Fruit fly (Drosophila melanogaster) Kc167 (cell line): Measurements from ENCODE around the gene CG33689.

Experiments
- Myc ChIP-seq: fragments of >200 bp; optimal IDR thresholded peaks from 2 replicates; lab custom pipeline; 2017; ENCODE audit warnings: missing external identifiers
- Sin3A ChIP-seq: fragments of >200 bp; optimal IDR thresholded peaks from 2 replicates; lab custom pipeline; 2018; ENCODE audit warnings: missing external identifiers
- h ChIP-seq: fragments of >200 bp; optimal IDR thresholded peaks from 3 replicates; lab custom pipeline; 2018; ENCODE audit warnings: missing external identifiers
- insv ChIP-seq: fragments of >200 bp; optimal IDR thresholded peaks from 3 replicates; lab custom pipeline; 2018; ENCODE audit warnings: missing external identifiers
- psq ChIP-seq: fragments of >200 bp; optimal IDR thresholded peaks from 2 replicates; lab custom pipeline; 2017; ENCODE audit warnings: missing external identifiers
- ttk ChIP-seq: sonication (Bioruptor generic); optimal IDR thresholded peaks from 2 replicates; lab custom pipeline; 2017; ENCODE audit warnings: missing external identifiers

The CG33689 gene

dm6 chr3L:16160420-16161069, 39.5 kb upstream of the CG33689 start:
- no peak for TF ChIP-seq insv (lab: Kevin White, UChicago)
- TF ChIP-seq psq (lab: Kevin White, UChicago) = no peak
- TF ChIP-seq ttk (lab: Kevin White, UChicago) = no peak
- no peak for TF ChIP-seq Sin3A
- TF ChIP-seq Myc (lab: Kevin White, UChicago) = no peak
- TF ChIP-seq h (lab: Kevin White, UChicago) = no peak

DNA sequence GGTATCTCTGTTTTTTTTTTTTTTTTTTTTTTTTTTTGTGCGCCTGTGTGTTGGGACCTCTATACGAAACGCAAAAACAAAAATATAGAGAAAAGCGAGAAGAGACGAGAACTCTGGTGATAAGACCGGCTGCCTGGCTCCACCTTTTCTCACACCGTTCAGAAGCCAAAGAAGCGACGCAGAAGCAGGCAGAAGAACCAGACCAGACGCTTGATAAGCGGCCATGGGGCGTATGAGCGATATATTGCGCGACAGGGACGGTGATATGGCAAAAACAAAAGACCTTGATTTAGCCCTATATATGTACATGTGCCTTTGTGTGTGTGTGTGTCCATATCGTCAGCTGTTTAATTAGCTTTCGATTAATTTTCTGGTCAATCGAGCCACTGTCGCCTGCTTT, 38.9 kb upstream of the CG33689 start:
- no peak for TF ChIP-seq h (lab: Kevin White, UChicago)
- no peak for TF ChIP-seq Sin3A
- TF ChIP-seq ttk (lab: Kevin White, UChicago) = no peak
- no peak for TF ChIP-seq insv (lab: Kevin White, UChicago)

DNA sequence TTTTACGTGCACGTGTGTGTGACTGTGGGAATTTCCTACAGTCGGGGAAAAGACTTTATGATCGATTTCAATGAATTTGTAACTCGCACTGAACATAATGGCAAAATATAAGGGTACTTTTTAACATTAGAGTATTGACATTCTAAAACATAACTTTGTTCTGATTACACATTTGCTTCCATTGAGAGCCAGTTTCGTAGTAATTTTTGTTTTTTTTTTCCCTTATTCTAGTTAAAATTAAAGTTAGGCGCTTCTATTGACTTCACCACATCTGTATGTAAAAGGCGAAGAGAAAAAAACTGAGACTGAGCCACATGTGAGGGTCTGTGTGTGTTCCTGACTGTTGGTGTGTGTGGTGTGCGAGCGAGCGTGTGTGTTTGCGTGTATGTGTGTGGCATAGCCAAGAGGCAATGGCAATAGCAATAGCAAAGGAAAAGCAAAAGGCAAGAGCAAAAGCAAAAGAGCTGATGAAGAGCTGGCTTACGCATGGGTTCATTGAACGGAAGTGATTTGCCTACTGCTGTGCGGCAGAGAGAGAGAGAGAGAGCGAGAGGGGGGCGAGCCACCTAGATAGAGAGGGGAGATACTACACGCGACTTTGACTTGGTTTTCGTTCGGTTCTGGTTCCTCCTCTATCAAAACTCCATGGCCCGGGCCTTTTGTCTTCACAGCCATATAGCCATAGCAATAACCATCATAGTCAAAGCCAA, 38.0 kb upstream of the CG33689 start:
- TF ChIP-seq h (lab: Kevin White, UChicago) (no peak), psq (lab: Kevin White, UChicago) (no peak), insv (lab: Kevin White, UChicago) (no peak), Sin3A (no peak), ttk (lab: Kevin White, UChicago) (no peak), Myc (lab: Kevin White, UChicago) (no peak)

- TF ChIP-seq insv (lab: Kevin White, UChicago) (no peak), h (lab: Kevin White, UChicago) (no peak), ttk (lab: Kevin White, UChicago) (no peak), psq (lab: Kevin White, UChicago) (no peak), Sin3A (no peak), Myc (lab: Kevin White, UChicago) (no peak)
Observed at dm6 chr3L:16164150-16165039, 35.6 kb upstream of the CG33689 start, which contains the start of gene CG5151. TSS of gene CG5151 (minus strand) at chr3L:16164701.

DNA sequence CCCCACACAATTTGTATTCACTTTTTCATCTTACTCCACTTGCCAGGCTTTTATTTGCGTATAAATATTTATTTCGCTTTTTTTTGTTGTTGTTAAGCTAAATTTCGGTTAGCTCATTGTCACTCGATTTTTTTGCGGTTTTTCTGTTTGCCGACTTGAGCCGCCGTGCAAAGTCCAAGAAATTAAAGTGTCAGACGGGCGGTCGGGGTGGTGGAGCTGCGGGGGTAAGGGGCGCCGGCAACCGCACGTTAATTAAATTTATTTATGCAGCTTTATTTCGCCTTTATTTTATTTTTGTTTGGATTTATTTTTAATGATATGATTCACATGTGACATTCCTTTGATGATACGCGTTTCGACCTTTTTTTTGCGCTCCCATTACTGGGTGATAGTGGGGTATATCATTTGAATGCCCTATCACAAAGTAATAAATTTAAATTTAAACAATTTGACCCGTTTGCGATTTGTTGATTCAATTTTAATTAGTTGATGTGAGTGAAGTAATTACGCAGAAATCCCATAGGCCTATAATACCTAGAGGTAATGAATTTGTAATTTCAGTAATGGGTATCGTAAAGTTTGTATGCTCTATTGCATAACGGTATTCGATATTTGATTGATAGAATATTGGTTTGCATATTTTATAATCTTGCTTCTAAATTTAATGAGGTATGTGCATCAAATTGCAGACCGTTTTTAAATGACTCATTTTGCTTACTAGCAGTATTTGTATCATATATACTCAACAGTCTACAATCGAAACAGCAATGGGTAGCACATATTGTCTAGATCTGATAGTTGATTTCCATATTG, 34.5 kb upstream of the CG33689 start:
- TF ChIP-seq Sin3A = no peak
- no peak for TF ChIP-seq Myc (lab: Kevin White, UChicago)
- no peak for TF ChIP-seq h (lab: Kevin White, UChicago)
- TF ChIP-seq insv (lab: Kevin White, UChicago) = no peak
- no peak for TF ChIP-seq ttk (lab: Kevin White, UChicago)
- no peak for TF ChIP-seq psq (lab: Kevin White, UChicago)

DNA sequence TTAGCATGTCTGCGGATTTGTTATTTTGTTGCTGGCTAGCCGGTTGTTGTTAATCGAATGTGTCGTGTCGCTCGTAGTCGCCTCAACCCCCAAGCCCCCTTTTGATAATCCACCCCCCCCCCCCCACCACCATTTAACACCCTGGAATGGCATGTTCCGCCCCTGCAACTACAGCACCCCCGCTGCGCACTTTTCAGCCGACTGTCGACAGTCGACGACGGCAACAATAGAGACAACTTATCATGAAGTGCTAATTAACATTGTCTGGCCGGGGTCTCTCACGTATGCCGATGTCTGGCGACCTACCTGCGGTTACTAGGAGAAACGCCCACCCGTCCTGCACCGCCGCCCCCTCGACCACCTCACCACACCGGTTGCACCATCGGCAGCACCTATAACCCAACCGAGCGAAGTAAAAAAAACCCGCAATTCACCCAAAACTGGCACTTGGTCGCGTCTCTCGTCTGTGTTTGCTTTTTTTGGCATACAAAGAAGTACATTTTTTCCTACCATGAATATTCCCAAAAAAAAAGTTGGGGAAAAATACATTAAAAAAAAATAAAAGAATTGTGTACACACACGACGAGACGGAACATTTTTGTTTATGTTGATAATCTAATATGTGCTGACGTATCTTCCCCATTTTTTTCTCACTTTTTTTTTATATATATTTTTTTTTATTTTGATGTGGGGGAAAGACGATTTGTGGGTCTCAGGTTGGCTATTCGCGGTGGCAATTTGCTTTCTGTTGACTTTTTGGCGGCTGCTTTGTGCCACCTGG, 33.6 kb upstream of the CG33689 start:
- TF ChIP-seq psq (lab: Kevin White, UChicago) (no peak), Sin3A (no peak), insv (lab: Kevin White, UChicago) (no peak), ttk (lab: Kevin White, UChicago) (no peak), h (lab: Kevin White, UChicago) (no peak), Myc (lab: Kevin White, UChicago) (no peak)

DNA sequence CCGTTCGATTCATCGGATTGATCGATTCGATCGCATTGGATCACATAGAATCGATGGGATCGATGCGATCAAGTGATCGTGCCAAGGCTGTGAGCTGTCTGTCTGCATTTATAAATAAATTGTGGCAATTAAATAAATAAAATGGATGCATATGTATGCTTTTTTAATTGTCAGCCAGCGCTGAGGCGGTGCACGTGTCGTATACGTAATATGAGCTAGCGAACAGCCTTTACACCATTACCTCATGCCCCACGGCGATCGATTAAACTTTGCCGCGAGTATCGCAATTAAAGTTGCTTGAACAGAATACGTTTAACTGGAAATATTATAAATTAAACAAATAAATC, 33.1 kb upstream of the CG33689 start:
- TF ChIP-seq insv (lab: Kevin White, UChicago) = no peak
- TF ChIP-seq Sin3A = no peak
- TF ChIP-seq ttk (lab: Kevin White, UChicago) = no peak
- TF ChIP-seq psq (lab: Kevin White, UChicago) = no peak
- TF ChIP-seq h (lab: Kevin White, UChicago) = no peak

DNA sequence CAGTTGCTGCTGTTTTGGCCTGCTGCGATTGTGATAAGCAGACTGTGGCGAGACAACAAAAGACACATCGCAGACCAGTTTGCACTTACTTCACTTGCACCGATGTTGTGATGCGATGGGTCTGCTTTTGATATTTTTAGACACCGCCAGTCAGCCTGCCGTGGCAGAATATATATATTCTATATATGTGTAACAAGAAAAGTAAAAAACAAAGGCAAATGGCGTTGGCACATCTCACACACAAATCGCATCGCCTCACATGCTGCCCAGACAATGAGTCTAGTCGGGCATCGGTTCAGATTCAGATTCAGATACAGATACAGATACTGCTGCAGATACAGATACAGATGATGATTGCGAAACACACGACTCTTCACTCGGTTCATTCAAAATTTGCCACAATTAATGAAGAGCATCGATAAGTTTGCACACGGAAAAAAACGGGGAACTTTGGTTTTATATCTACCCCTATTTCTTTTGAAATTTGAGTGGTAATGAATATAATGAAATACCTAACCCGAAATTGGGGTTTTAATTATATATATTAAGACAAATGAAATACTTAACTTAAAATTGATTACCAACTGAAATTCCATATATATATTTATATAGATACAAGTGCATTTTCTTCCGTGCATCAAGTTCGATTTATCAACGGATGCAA, 32.2 kb upstream of the CG33689 start:
- no peak for TF ChIP-seq Myc (lab: Kevin White, UChicago)
- no peak for TF ChIP-seq psq (lab: Kevin White, UChicago)
- TF ChIP-seq Sin3A = no peak
- TF ChIP-seq insv (lab: Kevin White, UChicago) = no peak
- no peak for TF ChIP-seq ttk (lab: Kevin White, UChicago)
- TF ChIP-seq h (lab: Kevin White, UChicago) = no peak

DNA sequence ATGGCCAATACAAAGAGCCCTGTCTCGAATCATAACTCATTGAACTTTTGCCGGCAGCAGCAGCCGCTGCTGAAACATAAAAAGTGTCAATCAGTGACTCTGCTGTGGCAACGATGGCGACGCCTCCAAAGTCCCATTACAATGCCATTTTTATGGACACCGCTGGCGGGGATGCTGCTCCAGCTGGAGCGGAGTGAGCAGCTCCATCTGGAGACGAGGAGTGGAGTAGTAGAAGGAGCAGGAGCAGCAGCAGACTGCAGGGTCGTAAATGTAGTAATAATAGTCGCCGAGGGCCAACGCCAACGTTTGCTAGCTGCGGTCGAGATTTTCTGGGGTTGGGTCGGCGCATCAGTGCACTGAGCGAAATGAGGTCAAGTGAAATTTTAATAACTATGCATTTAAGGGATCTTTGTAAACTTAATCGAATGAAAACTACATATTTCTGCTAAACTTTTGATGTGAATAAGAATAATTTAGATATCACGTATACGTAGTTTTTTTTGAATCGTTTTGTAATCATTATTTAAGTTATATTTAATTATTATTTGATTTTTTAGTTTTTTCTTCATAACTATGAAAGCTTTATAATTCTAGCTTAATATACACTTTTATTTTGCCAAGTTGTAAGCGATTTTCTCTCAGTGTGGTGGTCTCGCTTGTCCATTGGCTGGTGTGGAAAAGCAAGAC, 31.4 kb upstream of the CG33689 start:
- TF ChIP-seq Sin3A (no peak), insv (lab: Kevin White, UChicago) (no peak), h (lab: Kevin White, UChicago) (no peak)
